Fruit fly (Drosophila melanogaster) whole organism, embryonic: ENCODE results near the gene P58IPK.
A peak's percentile ranks its signal among the peaks of the same experiment; 100 is the strongest.

Experiments used
- Atf3 ChIP-seq: fragments of 200-800 bp; sonication (Bioruptor generic); optimal IDR thresholded peaks from 3 replicates; lab custom pipeline; 2016; ENCODE audit warnings: missing biosample characterization, missing genetic modification characterization
- Blimp-1 ChIP-seq: fragments of 200-800 bp; sonication (Bioruptor generic); optimal IDR thresholded peaks from 3 replicates; lab custom pipeline; 2018; ENCODE audit warnings: missing biosample characterization, missing genetic modification characterization, mild to moderate bottlenecking, moderate library complexity, missing genetic modification reagents
- CG10543 ChIP-seq: fragments of 200-800 bp; sonication (Bioruptor generic); optimal IDR thresholded peaks from 3 replicates; lab custom pipeline; 2017; ENCODE audit warnings: missing biosample characterization, mild to moderate bottlenecking, missing genetic modification characterization, moderate library complexity
- CG1233 ChIP-seq: fragments of 200-800 bp; sonication (Bioruptor generic); optimal IDR thresholded peaks from 4 replicates; lab custom pipeline; 2018; ENCODE audit warnings: missing biosample characterization, mild to moderate bottlenecking, missing genetic modification characterization
- CG12942 ChIP-seq: fragments of 200-800 bp; sonication (Bioruptor generic); optimal IDR thresholded peaks from 3 replicates; lab custom pipeline; 2016; ENCODE audit warnings: missing biosample characterization, missing genetic modification characterization
- CG14860 ChIP-seq: fragments of 200-800 bp; sonication (Bioruptor generic); IDR thresholded peaks from 3 replicates; pipeline ENCODE4 v1.3.6; 2022; ENCODE audit warnings: missing biosample characterization, missing genetic modification characterization; ENCODE audit not compliant: partially characterized antibody
- CG15696 ChIP-seq: fragments of 200-800 bp; sonication (Bioruptor generic); optimal IDR thresholded peaks from 2 replicates; lab custom pipeline; 2019; ENCODE audit warnings: missing biosample characterization, mild to moderate bottlenecking, missing genetic modification characterization, moderate library complexity
- CG16813 ChIP-seq: fragments of 200-800 bp; sonication (Bioruptor generic); IDR thresholded peaks from 3 replicates; pipeline ENCODE4 v1.3.6; 2022; ENCODE audit warnings: missing biosample characterization, missing genetic modification characterization; ENCODE audit not compliant: partially characterized antibody
- CG17359 ChIP-seq: fragments of 200-800 bp; sonication (Bioruptor generic); optimal IDR thresholded peaks from 3 replicates; lab custom pipeline; 2018; ENCODE audit warnings: missing biosample characterization, mild to moderate bottlenecking, missing genetic modification characterization, moderate library complexity
- CG17612 ChIP-seq: fragments of 200-800 bp; sonication (Bioruptor generic); IDR thresholded peaks from 2 replicates; pipeline ENCODE4 v1.3.6; 2022; ENCODE audit warnings: missing biosample characterization, missing genetic modification characterization
- CG3847 ChIP-seq: fragments of 200-800 bp; sonication (Bioruptor generic); IDR thresholded peaks from 2 replicates; pipeline ENCODE4 v1.3.6; 2022; ENCODE audit warnings: missing biosample characterization, missing genetic modification characterization
- CG4404 ChIP-seq: fragments of 200-800 bp; sonication (Bioruptor generic); IDR thresholded peaks from 2 replicates; pipeline ENCODE4 v1.3.6; 2022; ENCODE audit warnings: missing biosample characterization, missing genetic modification characterization
- CG4820 ChIP-seq: fragments of 200-800 bp; sonication (Bioruptor generic); optimal IDR thresholded peaks from 3 replicates; lab custom pipeline; 2016; ENCODE audit warnings: missing biosample characterization, missing genetic modification characterization
- CG7928 ChIP-seq: fragments of 200-800 bp; sonication (Bioruptor generic); optimal IDR thresholded peaks from 2 replicates; lab custom pipeline; 2017; ENCODE audit warnings: missing biosample characterization, mild to moderate bottlenecking, missing genetic modification characterization
- CG8388 ChIP-seq: fragments of 200-800 bp; sonication (Bioruptor generic); optimal IDR thresholded peaks from 2 replicates; lab custom pipeline; 2019; ENCODE audit warnings: missing biosample characterization, mild to moderate bottlenecking, missing genetic modification characterization, moderate library complexity
- CG9437 ChIP-seq: fragments of 200-800 bp; sonication (Bioruptor generic); optimal IDR thresholded peaks from 2 replicates; lab custom pipeline; 2018; ENCODE audit warnings: missing biosample characterization, mild to moderate bottlenecking, missing genetic modification characterization
- CHES-1-like ChIP-seq: fragments of 200-800 bp; sonication (Bioruptor generic); optimal IDR thresholded peaks from 2 replicates; lab custom pipeline; 2016; ENCODE audit warnings: missing biosample characterization, missing genetic modification characterization
- Drgx ChIP-seq: fragments of 200-800 bp; sonication (Bioruptor generic); IDR thresholded peaks from 2 replicates; pipeline ENCODE4 v1.3.6; 2022; ENCODE audit warnings: missing biosample characterization, missing genetic modification characterization
- HLH4C ChIP-seq: fragments of 200-800 bp; sonication (Bioruptor generic); IDR thresholded peaks from 3 replicates; pipeline ENCODE4 v1.3.6; 2022; ENCODE audit warnings: missing biosample characterization, missing genetic modification characterization; ENCODE audit not compliant: partially characterized antibody
- HLHmδ ChIP-seq: fragments of 200-800 bp; sonication (Bioruptor generic); optimal IDR thresholded peaks from 2 replicates; lab custom pipeline; 2018; ENCODE audit warnings: missing biosample characterization, mild to moderate bottlenecking, missing genetic modification characterization, moderate library complexity
- Hmr ChIP-seq: fragments of 200-800 bp; sonication (Bioruptor generic); optimal IDR thresholded peaks from 3 replicates; lab custom pipeline; 2017; ENCODE audit warnings: mild to moderate bottlenecking, missing biosample characterization, missing genetic modification reagents, missing genetic modification characterization
- Hr51 ChIP-seq, 2 experiments: fragments of 200-800 bp; sonication (Bioruptor generic); optimal IDR thresholded peaks; 2 replicates in 1 of 2; 3 replicates in 1 of 2; lab custom pipeline; 2016 to 2018; ENCODE audit warnings: missing biosample characterization in 2 of 2, missing genetic modification characterization in 2 of 2, mild to moderate bottlenecking in 1 of 2, moderate library complexity in 1 of 2
- MBD-R2 ChIP-seq: fragments of 200-800 bp; sonication (Bioruptor generic); IDR thresholded peaks from 2 replicates; pipeline ENCODE4 v1.3.6; 2022; ENCODE audit warnings: missing biosample characterization, missing genetic modification characterization
- Meics ChIP-seq: fragments of 200-800 bp; sonication (Bioruptor generic); optimal IDR thresholded peaks from 2 replicates; lab custom pipeline; 2017; ENCODE audit warnings: missing biosample characterization, mild to moderate bottlenecking, missing genetic modification characterization
- Pdp1 ChIP-seq, 2 experiments: fragments of 200-800 bp; sonication (Bioruptor generic); optimal IDR thresholded peaks; 3 replicates each; lab custom pipeline; 2016; ENCODE audit warnings: missing biosample characterization in 2 of 2, missing genetic modification characterization in 2 of 2, mild to moderate bottlenecking in 1 of 2, moderate library complexity in 1 of 2
- Poxn ChIP-seq: fragments of 200-800 bp; sonication (Bioruptor generic); IDR thresholded peaks from 2 replicates; pipeline ENCODE4 v1.3.6; 2022; ENCODE audit warnings: missing biosample characterization, missing genetic modification characterization
- Ssrp ChIP-seq: fragments of 200-800 bp; sonication (Bioruptor generic); optimal IDR thresholded peaks from 2 replicates; lab custom pipeline; 2018; ENCODE audit warnings: missing biosample characterization, mild to moderate bottlenecking, missing genetic modification characterization, moderate library complexity
- Stat92E ChIP-seq, 3 experiments: fragments of >200 bp in 2 of 3; fragments of 200-800 bp in 1 of 3; sonication (Bioruptor generic) in 1 of 3; optimal IDR thresholded peaks; 2 replicates each; lab custom pipeline; 2017 to 2019; ENCODE audit warnings: missing biosample characterization in 3 of 3, missing genetic modification characterization in 3 of 3, mild to moderate bottlenecking in 1 of 3, moderate library complexity in 1 of 3
- Taf1 ChIP-seq: fragments of 200-800 bp; sonication (Bioruptor generic); IDR thresholded peaks from 2 replicates; pipeline ENCODE4 v1.3.6; 2022; ENCODE audit warnings: missing biosample characterization, missing genetic modification characterization
- ab ChIP-seq: fragments of 200-800 bp; sonication (Bioruptor generic); optimal IDR thresholded peaks from 2 replicates; lab custom pipeline; 2016; ENCODE audit warnings: missing biosample characterization, missing genetic modification characterization
- abd-A ChIP-seq: fragments of 200-800 bp; sonication (Bioruptor generic); optimal IDR thresholded peaks from 3 replicates; lab custom pipeline; 2019; ENCODE audit warnings: missing biosample characterization, mild to moderate bottlenecking, missing genetic modification characterization, moderate library complexity
- amos ChIP-seq: fragments of 200-800 bp; sonication (Bioruptor generic); IDR thresholded peaks from 2 replicates; pipeline ENCODE4 v1.3.6; 2022; ENCODE audit warnings: missing biosample characterization, missing genetic modification characterization; ENCODE audit not compliant: partially characterized antibody
- cwo ChIP-seq: fragments of 200-800 bp; sonication (Bioruptor generic); optimal IDR thresholded peaks from 3 replicates; lab custom pipeline; 2017; ENCODE audit warnings: missing biosample characterization, missing genetic modification characterization, mild to moderate bottlenecking, moderate library complexity, missing genetic modification reagents
- dati ChIP-seq: fragments of 200-800 bp; sonication (Bioruptor generic); IDR thresholded peaks from 2 replicates; pipeline ENCODE4 v1.3.6; 2022; ENCODE audit warnings: missing biosample characterization, missing genetic modification characterization
- dmrt99B ChIP-seq: fragments of 200-800 bp; sonication (Bioruptor generic); optimal IDR thresholded peaks from 2 replicates; lab custom pipeline; 2018; ENCODE audit warnings: missing biosample characterization, mild to moderate bottlenecking, missing genetic modification characterization, moderate library complexity
- ewg ChIP-seq: fragments of 200-800 bp; sonication (Bioruptor generic); optimal IDR thresholded peaks from 3 replicates; lab custom pipeline; 2017; ENCODE audit warnings: mild to moderate bottlenecking, missing biosample characterization, missing genetic modification reagents, missing genetic modification characterization
- ftz-f1 ChIP-seq: fragments of 200-800 bp; sonication (Bioruptor generic); optimal IDR thresholded peaks from 2 replicates; lab custom pipeline; 2016; ENCODE audit warnings: missing biosample characterization, missing genetic modification characterization
- jing ChIP-seq: fragments of 200-800 bp; sonication (Bioruptor generic); optimal IDR thresholded peaks from 2 replicates; lab custom pipeline; 2018; ENCODE audit warnings: missing biosample characterization, mild to moderate bottlenecking, missing genetic modification characterization
- knrl ChIP-seq: fragments of 200-800 bp; sonication (Bioruptor generic); IDR thresholded peaks from 3 replicates; pipeline ENCODE4 v1.3.6; 2022; ENCODE audit warnings: missing biosample characterization, missing genetic modification characterization; ENCODE audit not compliant: partially characterized antibody
- lmd ChIP-seq: fragments of 200-800 bp; sonication (Bioruptor generic); IDR thresholded peaks from 2 replicates; pipeline ENCODE4 v1.3.6; 2022; ENCODE audit warnings: missing biosample characterization, missing genetic modification characterization
- mam ChIP-seq: fragments of 200-800 bp; sonication (Bioruptor generic); optimal IDR thresholded peaks from 3 replicates; lab custom pipeline; 2016; ENCODE audit warnings: missing biosample characterization, missing genetic modification characterization
- mirr ChIP-seq: fragments of 200-800 bp; sonication (Bioruptor generic); optimal IDR thresholded peaks from 3 replicates; lab custom pipeline; 2018; ENCODE audit warnings: missing biosample characterization, mild to moderate bottlenecking, missing genetic modification characterization
- pita ChIP-seq: fragments of 200-800 bp; sonication (Bioruptor generic); optimal IDR thresholded peaks from 2 replicates; lab custom pipeline; 2017; ENCODE audit warnings: missing biosample characterization, mild to moderate bottlenecking, missing genetic modification characterization
- psq ChIP-seq: fragments of 200-800 bp; sonication (Bioruptor generic); optimal IDR thresholded peaks from 2 replicates; lab custom pipeline; 2017; ENCODE audit warnings: missing biosample characterization, missing genetic modification characterization
- repo ChIP-seq: fragments of 200-800 bp; sonication (Bioruptor generic); optimal IDR thresholded peaks from 2 replicates; lab custom pipeline; 2016; ENCODE audit warnings: missing biosample characterization, missing genetic modification characterization
- sisA ChIP-seq: fragments of 200-800 bp; sonication (Bioruptor generic); IDR thresholded peaks from 2 replicates; pipeline ENCODE4 v1.3.6; 2022; ENCODE audit warnings: missing biosample characterization, missing genetic modification characterization
- vvl ChIP-seq: fragments of 200-800 bp; sonication (Bioruptor generic); IDR thresholded peaks from 2 replicates; pipeline ENCODE4 v1.3.6; 2022; ENCODE audit warnings: missing biosample characterization, missing genetic modification characterization
- yki ChIP-seq: fragments of >200 bp; optimal IDR thresholded peaks from 3 replicates; lab custom pipeline; 2018

Gene P58IPK

DNA sequence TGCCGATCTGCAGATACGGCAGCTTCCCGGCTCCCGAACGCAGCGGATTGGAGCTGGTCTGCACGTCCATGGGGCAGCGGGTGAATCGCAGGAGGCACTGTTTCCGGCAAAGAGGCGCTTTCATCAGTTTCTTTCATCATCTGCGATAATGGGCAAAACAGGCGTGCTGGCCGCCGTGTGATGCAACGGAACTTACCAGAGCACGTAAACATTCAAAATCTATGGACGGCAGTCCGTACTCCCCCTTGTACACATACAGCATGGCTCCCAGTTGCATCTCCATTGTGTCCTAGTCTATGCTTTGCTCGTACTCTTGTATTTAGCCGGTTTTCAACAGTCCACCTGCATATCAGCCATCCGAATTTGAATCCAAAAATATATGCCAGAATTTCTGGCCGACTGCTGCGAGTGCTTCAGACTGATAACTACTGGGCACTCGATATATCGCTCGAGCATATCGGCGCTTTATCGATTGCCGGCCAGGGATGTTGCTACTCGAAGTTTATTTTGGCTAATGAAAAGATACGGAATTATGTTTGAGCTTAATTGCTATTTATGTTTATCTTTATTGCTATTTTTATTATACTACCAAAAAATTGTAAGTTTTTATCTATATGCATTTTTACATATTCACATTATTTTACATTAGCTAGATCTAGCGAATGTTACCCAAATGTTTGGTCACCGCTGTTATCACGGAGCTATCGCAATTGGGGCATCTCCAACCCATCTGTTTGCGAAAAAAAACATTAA lies 23.3 kb upstream of the P58IPK start, which contains the start of the genes CG9393 and Vps45 (continued):
- TF ChIP-seq mirr (GFP tag; lab: Kevin White, UChicago) (peak; percentile 29), CG4820 (GFP tag; lab: Kevin White, UChicago) (peak; percentile 50), CG10543 (GFP tag; lab: Kevin White, UChicago) (peak; percentile 51), repo (GFP tag; lab: Kevin White, UChicago) (no peak), CG16813 (GFP tag; lab: Robert Waterston, UW) (peak; percentile 95), Hmr (no peak), ftz-f1 (GFP tag; lab: Kevin White, UChicago) (no peak), vvl (GFP tag; lab: Robert Waterston, UW) (peak; percentile 64), Atf3 (GFP tag; lab: Kevin White, UChicago) (peak; percentile 42), CG4404 (GFP tag; lab: Robert Waterston, UW) (no peak; the same call in none of the 2 replicates), HLH4C (GFP tag; lab: Robert Waterston, UW) (peak; percentile 94), CG9437 (GFP tag; lab: Kevin White, UChicago) (peak; percentile 42), cwo (GFP tag; lab: Kevin White, UChicago) (peak; percentile 8), knrl (GFP tag; lab: Robert Waterston, UW) (peak; percentile 95), Poxn (GFP tag; lab: Robert Waterston, UW) (no peak), Taf1 (no peak), CG15696 (tag; lab: Kevin White, UChicago) (peak; percentile 60), abd-A (tag; lab: Kevin White, UChicago) (no peak), sisA (GFP tag; lab: Robert Waterston, UW) (peak; percentile 34; the same call in 1 of the 2 replicates), Blimp-1 (GFP tag; lab: Kevin White, UChicago) (no peak), ewg (peak; percentile 38), CG3847 (GFP tag; lab: Robert Waterston, UW) (peak; percentile 70), Stat92E (GFP tag; optimal IDR thresholded peaks at IDR 0.05; lab: Kevin White, UChicago) (no peak), pita (GFP tag; lab: Kevin White, UChicago) (no peak), Meics (GFP tag; lab: Kevin White, UChicago) (no peak), CG12942 (GFP tag; lab: Kevin White, UChicago) (peak; percentile 61), CG17359 (tag; lab: Kevin White, UChicago) (peak; percentile 41), CG1233 (peak; percentile 15), MBD-R2 (GFP tag; lab: Robert Waterston, UW) (peak; percentile 73), CG14860 (GFP tag; lab: Robert Waterston, UW) (peak; percentile 91), CHES-1-like (GFP tag; lab: Kevin White, UChicago) (peak; percentile 54), Drgx (GFP tag; lab: Robert Waterston, UW) (no peak), lmd (peak; percentile 60), CG17612 (GFP tag; lab: Robert Waterston, UW) (no peak), mam (GFP tag; lab: Kevin White, UChicago) (peak; percentile 79), ab (GFP tag; lab: Kevin White, UChicago) (no peak), yki (lab: Kevin White, UChicago) (no peak), psq (GFP tag; lab: Kevin White, UChicago) (peak; percentile 26), HLHmδ (GFP tag; lab: Kevin White, UChicago) (no peak), jing (GFP tag; lab: Kevin White, UChicago) (no peak), Hr51 (GFP tag; optimal IDR thresholded peaks at IDR 0.05; lab: Kevin White, UChicago) (peak in 1 of 2 experiments; percentile 78), CG7928 (GFP tag; lab: Kevin White, UChicago) (peak; percentile 78), Pdp1 (GFP tag; optimal IDR thresholded peaks at IDR 0.05; lab: Kevin White, UChicago) (peak; percentile 68 to 94), amos (GFP tag; lab: Robert Waterston, UW) (peak; percentile 94), dmrt99B (no peak), dati (GFP tag; lab: Robert Waterston, UW) (no peak), CG8388 (GFP tag; lab: Kevin White, UChicago) (no peak), Ssrp (tag; lab: Kevin White, UChicago) (peak; percentile 47)
